Fruit fly (Drosophila melanogaster) whole organism, embryonic: ENCODE measurements around the gene Rh5.

Source experiments
- BEAF-32 ChIP-seq: fragments of 200-800 bp; sonication (Bioruptor generic); optimal IDR thresholded peaks from 3 replicates; lab custom pipeline; 2017; ENCODE audit warnings: missing biosample characterization, missing genetic modification characterization, mild to moderate bottlenecking, moderate library complexity, missing genetic modification reagents
- C15 ChIP-seq: fragments of 200-800 bp; sonication (Bioruptor generic); IDR thresholded peaks from 3 replicates; pipeline ENCODE4 v1.3.6; 2022; ENCODE audit warnings: missing biosample characterization, missing genetic modification characterization
- CG10959 ChIP-seq: fragments of 200-800 bp; sonication (Bioruptor generic); IDR thresholded peaks from 2 replicates; pipeline ENCODE4 v1.3.6; 2022; ENCODE audit warnings: missing biosample characterization, missing genetic modification characterization
- CG12219 ChIP-seq: fragments of 200-800 bp; sonication (Bioruptor generic); optimal IDR thresholded peaks from 3 replicates; lab custom pipeline; 2018; ENCODE audit warnings: missing biosample characterization, mild to moderate bottlenecking, missing genetic modification characterization
- CG13296 ChIP-seq: fragments of 200-800 bp; sonication (Bioruptor generic); optimal IDR thresholded peaks from 3 replicates; lab custom pipeline; 2018; ENCODE audit warnings: missing biosample characterization, mild to moderate bottlenecking, missing genetic modification characterization
- CG1647 ChIP-seq: fragments of 200-800 bp; sonication (Bioruptor generic); optimal IDR thresholded peaks from 3 replicates; lab custom pipeline; 2016; ENCODE audit warnings: missing biosample characterization, missing genetic modification characterization
- CG16779 ChIP-seq: fragments of 200-800 bp; sonication (Bioruptor generic); IDR thresholded peaks from 2 replicates; pipeline ENCODE4 v1.3.6; 2022; ENCODE audit warnings: missing biosample characterization, missing genetic modification characterization
- CG18764 ChIP-seq: fragments of 200-800 bp; sonication (Bioruptor generic); optimal IDR thresholded peaks from 3 replicates; lab custom pipeline; 2016; ENCODE audit warnings: missing biosample characterization, missing genetic modification characterization
- CG2199 ChIP-seq: fragments of 200-800 bp; sonication (Bioruptor generic); IDR thresholded peaks from 3 replicates; pipeline ENCODE4 v1.3.6; 2022; ENCODE audit warnings: missing biosample characterization, missing genetic modification characterization
- CG2202 ChIP-seq: fragments of 200-800 bp; sonication (Bioruptor generic); optimal IDR thresholded peaks from 2 replicates; lab custom pipeline; 2018; ENCODE audit warnings: missing biosample characterization, mild to moderate bottlenecking, missing genetic modification characterization
- CG33213 ChIP-seq: fragments of 200-800 bp; sonication (Bioruptor generic); optimal IDR thresholded peaks from 3 replicates; lab custom pipeline; 2016; ENCODE audit warnings: missing biosample characterization, missing genetic modification characterization
- CG5180 ChIP-seq: fragments of 200-800 bp; sonication (Bioruptor generic); optimal IDR thresholded peaks from 3 replicates; lab custom pipeline; 2017; ENCODE audit warnings: missing biosample characterization, missing genetic modification characterization, mild to moderate bottlenecking, moderate library complexity, missing genetic modification reagents
- CG6272 ChIP-seq: fragments of 200-800 bp; sonication (Bioruptor generic); IDR thresholded peaks from 2 replicates; pipeline ENCODE4 v1.3.6; 2022; ENCODE audit warnings: missing biosample characterization, missing genetic modification characterization
- CG7271 ChIP-seq: fragments of 200-800 bp; sonication (Bioruptor generic); optimal IDR thresholded peaks from 2 replicates; lab custom pipeline; 2018; ENCODE audit warnings: missing biosample characterization, mild to moderate bottlenecking, missing genetic modification characterization, moderate library complexity
- CG7372 ChIP-seq: fragments of 200-800 bp; sonication (Bioruptor generic); IDR thresholded peaks from 2 replicates; pipeline ENCODE4 v1.3.6; 2022; ENCODE audit warnings: missing biosample characterization, missing genetic modification characterization
- CG7987 ChIP-seq: fragments of 200-800 bp; sonication (Bioruptor generic); optimal IDR thresholded peaks from 2 replicates; lab custom pipeline; 2018; ENCODE audit warnings: missing biosample characterization, mild to moderate bottlenecking, missing genetic modification characterization, moderate library complexity
- CG8281 ChIP-seq: fragments of 200-800 bp; sonication (Bioruptor generic); optimal IDR thresholded peaks from 2 replicates; lab custom pipeline; 2018; ENCODE audit warnings: missing biosample characterization, mild to moderate bottlenecking, missing genetic modification characterization, moderate library complexity
- CG8944 ChIP-seq: fragments of 200-800 bp; sonication (Bioruptor generic); optimal IDR thresholded peaks from 3 replicates; lab custom pipeline; 2016; ENCODE audit warnings: missing biosample characterization, missing genetic modification characterization
- CG9727 ChIP-seq: fragments of 200-800 bp; sonication (Bioruptor generic); optimal IDR thresholded peaks from 3 replicates; lab custom pipeline; 2017; ENCODE audit warnings: missing biosample characterization, mild to moderate bottlenecking, missing genetic modification characterization
- D19B ChIP-seq: fragments of 200-800 bp; sonication (Bioruptor generic); optimal IDR thresholded peaks from 2 replicates; lab custom pipeline; 2017; ENCODE audit warnings: missing biosample characterization, mild to moderate bottlenecking, missing genetic modification characterization
- Doc2 ChIP-seq: fragments of 200-800 bp; sonication (Bioruptor generic); IDR thresholded peaks from 2 replicates; pipeline ENCODE4 v1.3.6; 2022; ENCODE audit warnings: missing biosample characterization, missing genetic modification characterization
- ERR ChIP-seq: fragments of 200-800 bp; sonication (Bioruptor generic); optimal IDR thresholded peaks from 2 replicates; lab custom pipeline; 2016; ENCODE audit warnings: missing biosample characterization, missing genetic modification characterization
- Fer2 ChIP-seq: fragments of 200-800 bp; sonication (Bioruptor generic); optimal IDR thresholded peaks from 2 replicates; lab custom pipeline; 2018; ENCODE audit warnings: missing biosample characterization, mild to moderate bottlenecking, missing genetic modification characterization, moderate library complexity
- HmgZ ChIP-seq: fragments of 200-800 bp; sonication (Bioruptor generic); optimal IDR thresholded peaks from 2 replicates; lab custom pipeline; 2018; ENCODE audit warnings: missing biosample characterization, mild to moderate bottlenecking, missing genetic modification characterization
- Hr39 ChIP-seq: fragments of >200 bp; optimal IDR thresholded peaks from 2 replicates; lab custom pipeline; 2017
- Lim3 ChIP-seq: fragments of 200-800 bp; sonication (Bioruptor generic); IDR thresholded peaks from 2 replicates; pipeline ENCODE4 v1.3.6; 2022; ENCODE audit warnings: missing biosample characterization, missing genetic modification characterization
- Sry-δ ChIP-seq: fragments of 200-800 bp; sonication (Bioruptor generic); optimal IDR thresholded peaks from 2 replicates; lab custom pipeline; 2016; ENCODE audit warnings: missing biosample characterization, missing genetic modification characterization
- Stat92E ChIP-seq, 3 experiments: fragments of >200 bp in 2 of 3; fragments of 200-800 bp in 1 of 3; sonication (Bioruptor generic) in 1 of 3; optimal IDR thresholded peaks; 2 replicates each; lab custom pipeline; 2017 to 2019; ENCODE audit warnings: missing biosample characterization in 3 of 3, missing genetic modification characterization in 3 of 3, mild to moderate bottlenecking in 1 of 3, moderate library complexity in 1 of 3
- TFAM ChIP-seq: fragments of 200-800 bp; sonication (Bioruptor generic); optimal IDR thresholded peaks from 2 replicates; lab custom pipeline; 2017; ENCODE audit warnings: missing biosample characterization, missing genetic modification characterization, inconsistent platforms
- abd-A ChIP-seq: fragments of 200-800 bp; sonication (Bioruptor generic); optimal IDR thresholded peaks from 3 replicates; lab custom pipeline; 2019; ENCODE audit warnings: missing biosample characterization, mild to moderate bottlenecking, missing genetic modification characterization, moderate library complexity
- az2 ChIP-seq: fragments of 200-800 bp; sonication (Bioruptor generic); optimal IDR thresholded peaks from 3 replicates; lab custom pipeline; 2016; ENCODE audit warnings: missing biosample characterization, missing genetic modification characterization
- btn ChIP-seq: fragments of 200-800 bp; sonication (Bioruptor generic); optimal IDR thresholded peaks from 2 replicates; lab custom pipeline; 2016; ENCODE audit warnings: missing biosample characterization, missing genetic modification characterization
- corto ChIP-seq: fragments of 200-800 bp; sonication (Bioruptor generic); optimal IDR thresholded peaks from 2 replicates; lab custom pipeline; 2016; ENCODE audit warnings: missing biosample characterization, mild to moderate bottlenecking, missing genetic modification characterization, moderate library complexity
- crp ChIP-seq, 2 experiments: fragments of 200-800 bp; sonication (Bioruptor generic); optimal IDR thresholded peaks; 2 replicates in 1 of 2; 3 replicates in 1 of 2; lab custom pipeline; 2017; ENCODE audit warnings: missing biosample characterization in 2 of 2, missing genetic modification characterization in 2 of 2, mild to moderate bottlenecking in 1 of 2, moderate library complexity in 1 of 2
- dysf ChIP-seq: fragments of 200-800 bp; sonication (Bioruptor generic); IDR thresholded peaks from 3 replicates; pipeline ENCODE4 v1.3.6; 2022; ENCODE audit warnings: missing biosample characterization, missing genetic modification characterization
- emc ChIP-seq: fragments of 200-800 bp; sonication (Bioruptor generic); optimal IDR thresholded peaks from 2 replicates; lab custom pipeline; 2016; ENCODE audit warnings: missing biosample characterization, missing genetic modification characterization
- fd64A ChIP-seq: fragments of 200-800 bp; sonication (Bioruptor generic); optimal IDR thresholded peaks from 3 replicates; lab custom pipeline; 2018; ENCODE audit warnings: missing biosample characterization, mild to moderate bottlenecking, missing genetic modification characterization
- gro ChIP-seq: fragments of 200-800 bp; sonication (Bioruptor generic); optimal IDR thresholded peaks from 2 replicates; lab custom pipeline; 2016; ENCODE audit warnings: missing biosample characterization, missing genetic modification characterization
- gsb-n ChIP-seq: fragments of 200-800 bp; sonication (Bioruptor generic); optimal IDR thresholded peaks from 3 replicates; lab custom pipeline; 2018; ENCODE audit warnings: missing biosample characterization, mild to moderate bottlenecking, missing genetic modification characterization
- her ChIP-seq: fragments of 200-800 bp; sonication (Bioruptor generic); optimal IDR thresholded peaks from 2 replicates; lab custom pipeline; 2016; ENCODE audit warnings: missing biosample characterization, missing genetic modification characterization
- inv ChIP-seq: fragments of 200-800 bp; sonication (Bioruptor generic); IDR thresholded peaks from 2 replicates; pipeline ENCODE4 v1.3.6; 2022; ENCODE audit warnings: missing biosample characterization, missing genetic modification characterization; ENCODE audit not compliant: partially characterized antibody
- jigr1 ChIP-seq: fragments of 200-800 bp; sonication (Bioruptor generic); IDR thresholded peaks from 3 replicates; pipeline ENCODE4 v1.3.6; 2022; ENCODE audit warnings: missing biosample characterization, missing genetic modification characterization
- lola ChIP-seq, 3 experiments: fragments of >200 bp in 2 of 3; fragments of 200-800 bp in 1 of 3; sonication (Bioruptor generic) in 1 of 3; optimal IDR thresholded peaks; 2 replicates each; lab custom pipeline; 2017 to 2019; ENCODE audit warnings: missing biosample characterization in 3 of 3, missing genetic modification characterization in 3 of 3, mild to moderate bottlenecking in 1 of 3, moderate library complexity in 1 of 3
- nerfin-1 ChIP-seq: fragments of 200-800 bp; sonication (Bioruptor generic); optimal IDR thresholded peaks from 3 replicates; lab custom pipeline; 2019; ENCODE audit warnings: missing biosample characterization, mild to moderate bottlenecking, missing genetic modification characterization, moderate library complexity
- nmo ChIP-seq: fragments of 200-800 bp; sonication (Bioruptor generic); optimal IDR thresholded peaks from 2 replicates; lab custom pipeline; 2018; ENCODE audit warnings: missing biosample characterization, mild to moderate bottlenecking, missing genetic modification characterization, moderate library complexity
- nom ChIP-seq: fragments of 200-800 bp; sonication (Bioruptor generic); optimal IDR thresholded peaks from 2 replicates; lab custom pipeline; 2017; ENCODE audit warnings: missing biosample characterization, missing genetic modification characterization, mild to moderate bottlenecking, moderate library complexity, missing genetic modification reagents
- psq ChIP-seq: fragments of 200-800 bp; sonication (Bioruptor generic); optimal IDR thresholded peaks from 2 replicates; lab custom pipeline; 2017; ENCODE audit warnings: missing biosample characterization, missing genetic modification characterization
- slp2 ChIP-seq: fragments of 200-800 bp; sonication (Bioruptor generic); optimal IDR thresholded peaks from 2 replicates; lab custom pipeline; 2016; ENCODE audit warnings: missing biosample characterization, missing genetic modification characterization
- sr ChIP-seq: fragments of 200-800 bp; sonication (Bioruptor generic); IDR thresholded peaks from 3 replicates; pipeline ENCODE4 v1.3.6; 2022; ENCODE audit warnings: missing biosample characterization, missing genetic modification characterization
- wek ChIP-seq: fragments of 200-800 bp; sonication (Bioruptor generic); optimal IDR thresholded peaks from 3 replicates; lab custom pipeline; 2018; ENCODE audit warnings: missing biosample characterization, mild to moderate bottlenecking, missing genetic modification characterization, moderate library complexity
- zen2 ChIP-seq: fragments of 200-800 bp; sonication (Bioruptor generic); IDR thresholded peaks from 3 replicates; pipeline ENCODE4 v1.3.6; 2022; ENCODE audit warnings: missing biosample characterization, missing genetic modification characterization; ENCODE audit not compliant: partially characterized antibody

The Rh5 gene

DNA sequence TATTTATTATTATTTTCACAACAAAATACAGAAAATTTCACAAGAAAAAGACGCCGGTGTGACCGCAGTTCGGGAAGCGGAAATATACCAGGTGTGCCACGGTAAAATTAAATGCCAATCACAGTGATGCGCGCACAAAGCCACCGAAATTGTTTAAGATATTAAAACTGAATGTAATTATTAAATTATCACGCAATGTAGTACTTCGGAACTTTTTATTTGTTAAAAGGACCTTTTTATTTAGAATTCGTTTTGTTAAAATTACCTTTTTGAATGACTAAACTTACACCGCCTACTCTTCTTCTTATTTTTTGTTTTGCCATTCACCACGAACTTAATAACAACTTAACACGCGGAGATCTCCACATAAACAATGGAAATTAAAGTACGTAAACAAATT, 20.0 kb upstream of the Rh5 start, which contains the start of the genes CG6686 and CG34163 (continued):
- TF ChIP-seq fd64A (no peak), jigr1 (GFP tag; lab: Robert Waterston, UW) (no peak), CG7372 (GFP tag; lab: Robert Waterston, UW) (no peak), CG5180 (GFP tag; lab: Kevin White, UChicago) (no peak), Doc2 (GFP tag; lab: Robert Waterston, UW) (no peak), ERR (GFP tag; lab: Kevin White, UChicago) (no peak), emc (GFP tag; lab: Kevin White, UChicago) (no peak), Lim3 (GFP tag; lab: Robert Waterston, UW) (no peak), BEAF-32 (GFP tag; lab: Kevin White, UChicago) (peak; percentile 41), zen2 (GFP tag; lab: Robert Waterston, UW) (no peak), CG8281 (tag; lab: Kevin White, UChicago) (no peak), sr (GFP tag; lab: Robert Waterston, UW) (no peak), nom (GFP tag; lab: Kevin White, UChicago) (no peak), Hr39 (lab: Kevin White, UChicago) (no peak), CG9727 (peak; percentile 33), CG10959 (no peak), gro (peak; percentile 31), gsb-n (tag; lab: Kevin White, UChicago) (no peak), inv (GFP tag; lab: Robert Waterston, UW) (no peak), crp (GFP tag; optimal IDR thresholded peaks at IDR 0.05; lab: Kevin White, UChicago) (no peak), CG7987 (GFP tag; lab: Kevin White, UChicago) (no peak), wek (GFP tag; lab: Kevin White, UChicago) (no peak), HmgZ (tag; lab: Kevin White, UChicago) (peak; percentile 38), CG33213 (peak; percentile 32), lola (GFP tag; optimal IDR thresholded peaks at IDR 0.05; lab: Kevin White, UChicago) (no peak), CG16779 (GFP tag; lab: Robert Waterston, UW) (no peak), D19B (GFP tag; lab: Kevin White, UChicago) (no peak), btn (GFP tag; lab: Kevin White, UChicago) (no peak), CG13296 (GFP tag; lab: Kevin White, UChicago) (peak; percentile 3), CG7271 (tag; lab: Kevin White, UChicago) (peak; percentile 61), slp2 (GFP tag; lab: Kevin White, UChicago) (peak; percentile 22), az2 (peak; percentile 58), TFAM (GFP tag; lab: Kevin White, UChicago) (no peak), her (GFP tag; lab: Kevin White, UChicago) (no peak), nerfin-1 (tag; lab: Kevin White, UChicago) (peak; percentile 27), CG6272 (no peak), Fer2 (no peak), Stat92E (GFP tag; optimal IDR thresholded peaks at IDR 0.05; lab: Kevin White, UChicago) (peak in 1 of 3 experiments; percentile 38), CG1647 (GFP tag; lab: Kevin White, UChicago) (peak; percentile 8), C15 (GFP tag; lab: Robert Waterston, UW) (no peak), CG2199 (GFP tag; lab: Robert Waterston, UW) (0 out of 3 replicates have a peak, but pooled peaks have one; percentile 29), psq (GFP tag; lab: Kevin White, UChicago) (no peak), corto (GFP tag; lab: Kevin White, UChicago) (no peak), nmo (GFP tag; lab: Kevin White, UChicago) (peak; percentile 69), CG12219 (no peak), dysf (GFP tag; lab: Robert Waterston, UW) (no peak; the same call in 2 of the 3 replicates), abd-A (tag; lab: Kevin White, UChicago) (no peak), Sry-δ (GFP tag; lab: Kevin White, UChicago) (peak; percentile 43), CG8944 (peak; percentile 5), CG18764 (GFP tag; lab: Kevin White, UChicago) (peak; percentile 14), CG2202 (peak; percentile 2)
